Worm (Caenorhabditis elegans) whole organism, L4 larva: ENCODE results near the gene srh-295.
A peak's percentile ranks its signal among the peaks of the same experiment; 100 is the strongest.

Experiments
- F10B5.3 ChIP-seq: sonication (generic microtip); optimal IDR thresholded peaks from 2 replicates; lab custom pipeline; 2016; ENCODE audit warnings: mild to moderate bottlenecking, missing genetic modification characterization, missing compliant biosample characterization
- F26F4.8 ChIP-seq: fragments of 200-800 bp; sonication (Bioruptor generic); conservative IDR thresholded peaks from 2 replicates; pipeline ENCODE4 v1.3.6; 2022; ENCODE audit warnings: missing genetic modification characterization, missing compliant biosample characterization
- F37D6.2 ChIP-seq: sonication (generic microtip); optimal IDR thresholded peaks from 2 replicates; lab custom pipeline; 2016; ENCODE audit warnings: mild to moderate bottlenecking, missing genetic modification characterization, missing compliant biosample characterization
- R02D3.7 ChIP-seq: fragments of 150-350 bp; sonication (generic microtip); optimal IDR thresholded peaks from 3 replicates; lab custom pipeline; 2014; ENCODE audit warnings: missing biosample characterization, missing genetic modification characterization
- T26A8.4 ChIP-seq: fragments of 200-800 bp; sonication (Bioruptor generic); IDR thresholded peaks from 2 replicates; pipeline ENCODE4 v1.3.6; 2022; ENCODE audit warnings: missing genetic modification characterization, missing compliant biosample characterization
- Y75B8A.6 ChIP-seq: fragments of 200-800 bp; sonication (Bioruptor generic); IDR thresholded peaks from 2 replicates; pipeline ENCODE4 v1.3.6; 2022; ENCODE audit warnings: missing genetic modification reagents, missing genetic modification characterization, missing compliant biosample characterization
- aha-1 ChIP-seq: fragments of 150-350 bp; peaks from one replicate; lab custom pipeline; 2014; ENCODE audit warnings: missing biosample characterization, missing genetic modification characterization
- ama-1 ChIP-seq: fragments of 150-350 bp; optimal IDR thresholded peaks from 2 replicates; lab custom pipeline; 2014; ENCODE audit warnings: inconsistent platforms, mixed read lengths
- arid-1 ChIP-seq: fragments of 200-800 bp; sonication (Bioruptor generic); conservative IDR thresholded peaks from 2 replicates; pipeline ENCODE4 v1.3.6; 2022; ENCODE audit warnings: missing genetic modification reagents, missing genetic modification characterization, missing compliant biosample characterization
- ceh-20 ChIP-seq: fragments of 200-800 bp; sonication (Bioruptor generic); IDR thresholded peaks from 2 replicates; pipeline ENCODE4 v1.3.6; 2022; ENCODE audit warnings: missing genetic modification reagents, missing genetic modification characterization, missing compliant biosample characterization
- ces-1 ChIP-seq: fragments of 150-350 bp; sonication (generic microtip); optimal IDR thresholded peaks from 4 replicates; lab custom pipeline; 2014; ENCODE audit warnings: missing biosample characterization, missing genetic modification reagents, missing genetic modification characterization
- cey-2 ChIP-seq: sonication (generic microtip); optimal IDR thresholded peaks from 3 replicates; lab custom pipeline; 2017; ENCODE audit warnings: missing genetic modification characterization, mild to moderate bottlenecking, missing compliant biosample characterization, antibody characterized with exemption, borderline replicate concordance; ENCODE audit not compliant: insufficient read depth
- ctbp-1 ChIP-seq: fragments of 200-800 bp; sonication (Bioruptor generic); IDR thresholded peaks from 2 replicates; pipeline ENCODE4 v1.3.6; 2022; ENCODE audit warnings: missing genetic modification reagents, missing genetic modification characterization, missing compliant biosample characterization
- daf-12 ChIP-seq: fragments of 150-350 bp; optimal IDR thresholded peaks from 2 replicates; lab custom pipeline; 2014; ENCODE audit warnings: missing biosample characterization, missing genetic modification reagents, missing genetic modification characterization
- egl-27 ChIP-seq: sonication (generic microtip); optimal IDR thresholded peaks from 3 replicates; lab custom pipeline; 2017; ENCODE audit warnings: missing biosample characterization, missing genetic modification reagents, missing genetic modification characterization
- gei-8 ChIP-seq: fragments of 200-800 bp; sonication (Bioruptor generic); optimal IDR thresholded peaks from 2 replicates; lab custom pipeline; 2018; ENCODE audit warnings: mild to moderate bottlenecking, missing genetic modification characterization, missing compliant biosample characterization
- hmg-1.1 ChIP-seq: fragments of 200-800 bp; sonication (Bioruptor generic); IDR thresholded peaks from 2 replicates; pipeline ENCODE4 v1.3.6; 2022; ENCODE audit warnings: missing genetic modification reagents, missing genetic modification characterization, missing compliant biosample characterization
- lir-3 ChIP-seq: sonication (generic microtip); optimal IDR thresholded peaks from 2 replicates; lab custom pipeline; 2016; ENCODE audit warnings: mild to moderate bottlenecking, missing genetic modification characterization, missing compliant biosample characterization
- madf-5 ChIP-seq, 2 experiments: fragments of 200-800 bp; sonication (Bioruptor generic); IDR thresholded peaks; 2 replicates each; pipeline ENCODE4 v1.3.6; 2022; ENCODE audit warnings: missing compliant biosample characterization in 2 of 2, missing genetic modification characterization in 2 of 2
- madf-9 ChIP-seq: fragments of 200-800 bp; sonication (Bioruptor generic); conservative IDR thresholded peaks from 2 replicates; pipeline ENCODE4 v1.3.6; 2022; ENCODE audit warnings: missing genetic modification reagents, missing genetic modification characterization, missing compliant biosample characterization
- mes-2 ChIP-seq: sonication (generic microtip); optimal IDR thresholded peaks from 2 replicates; lab custom pipeline; 2016; ENCODE audit warnings: missing genotype, mild to moderate bottlenecking, missing genetic modification characterization, missing compliant biosample characterization; ENCODE audit not compliant: poor library complexity, severe bottlenecking
- nhr-10 ChIP-seq: fragments of 150-350 bp; optimal IDR thresholded peaks from 2 replicates; lab custom pipeline; 2014; ENCODE audit warnings: missing biosample characterization, missing genetic modification characterization
- nhr-28 ChIP-seq: fragments of 150-350 bp; optimal IDR thresholded peaks from 2 replicates; lab custom pipeline; 2014; ENCODE audit warnings: missing biosample characterization, missing genetic modification characterization
- nhr-42 ChIP-seq: fragments of 200-800 bp; sonication (Bioruptor generic); IDR thresholded peaks from 2 replicates; pipeline ENCODE4 v1.3.6; 2022; ENCODE audit warnings: missing genetic modification characterization, missing compliant biosample characterization
- php-3 ChIP-seq: fragments of 200-800 bp; sonication (Bioruptor generic); IDR thresholded peaks from 2 replicates; pipeline ENCODE4 v1.3.6; 2022; ENCODE audit warnings: missing genetic modification reagents, missing genetic modification characterization, missing compliant biosample characterization
- unc-130 ChIP-seq: sonication (generic microtip); optimal IDR thresholded peaks from 2 replicates; lab custom pipeline; 2016; ENCODE audit warnings: missing genetic modification reagents, missing genetic modification characterization, missing compliant biosample characterization
- unc-62 ChIP-seq, 3 experiments: fragments of 150-350 bp in 1 of 3; sonication (generic microtip); optimal IDR thresholded peaks in 2 of 3; peaks in 1 of 3; 1 replicate in 1 of 3; 2 replicates in 2 of 3; lab custom pipeline; 2014 to 2017; ENCODE audit warnings: missing biosample characterization in 3 of 3, missing genetic modification characterization in 3 of 3, missing genetic modification reagents in 3 of 3, missing genotype in 1 of 3
- vab-7 ChIP-seq: fragments of 200-800 bp; sonication (Bioruptor generic); IDR thresholded peaks from 2 replicates; pipeline ENCODE4 v1.3.6; 2022; ENCODE audit warnings: missing genetic modification reagents, missing genetic modification characterization, missing compliant biosample characterization
- zfp-2 ChIP-seq: sonication (generic microtip); optimal IDR thresholded peaks from 2 replicates; lab custom pipeline; 2016; ENCODE audit warnings: mild to moderate bottlenecking, missing genetic modification characterization, missing compliant biosample characterization
- zfp-3 ChIP-seq: fragments of 200-800 bp; sonication (Bioruptor generic); conservative IDR thresholded peaks from 2 replicates; pipeline ENCODE4 v1.3.6; 2022; ENCODE audit warnings: missing genetic modification reagents, missing genetic modification characterization, missing compliant biosample characterization
- zip-2 ChIP-seq: fragments of 150-350 bp; optimal IDR thresholded peaks from 2 replicates; lab custom pipeline; 2014; ENCODE audit warnings: missing biosample characterization, missing genetic modification characterization

Gene srh-295

DNA sequence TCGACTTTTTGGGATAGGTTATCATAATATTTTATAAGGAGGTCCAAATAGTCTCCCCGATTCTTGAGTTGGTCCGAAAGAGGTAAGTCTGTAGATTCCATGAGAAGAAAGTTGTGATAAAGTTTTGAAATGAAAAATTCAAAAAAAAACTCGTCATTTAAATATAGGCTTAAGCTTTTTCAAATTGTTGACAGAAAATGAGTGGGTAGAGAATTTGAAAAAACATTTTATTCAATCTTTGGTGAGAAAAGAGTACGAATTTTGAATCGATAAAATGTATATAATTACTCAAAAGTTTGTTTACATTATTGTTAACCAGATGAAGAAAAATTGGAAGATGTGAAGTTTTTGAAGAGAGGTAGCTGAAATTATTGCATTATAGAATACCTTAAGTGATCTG lies 24.9 kb upstream of the srh-295 start, which contains the start of gene T26H8.5:
T26H8.5 (minus strand) TSS at position 101 of the 400 bp plus-strand sequence.
- TF ChIP-seq nhr-28 (tag; lab: Kevin White, UChicago) (no peak), gei-8 (GFP tag; lab: Kevin White, UChicago) (no peak), F26F4.8 (GFP tag; lab: Robert Waterston, UW) (no peak), ceh-20 (GFP tag; lab: Robert Waterston, UW) (no peak), php-3 (no peak), unc-130 (no peak), zfp-3 (no peak), daf-12 (tag; lab: Kevin White, UChicago) (no peak), vab-7 (no peak)

ce11 chrV:15306745-15307144 lies 23.7 kb upstream of the srh-295 start, which contains the start of gene T26H8.4:
TSS of gene T26H8.4 (minus strand) at chrV:15306845.
- TF ChIP-seq R02D3.7 (tag; lab: Kevin White, UChicago) (no peak), F10B5.3 (tag; lab: Kevin White, UChicago) (no peak), ces-1 (GFP tag; lab: Kevin White, UChicago) (no peak), hmg-1.1 (GFP tag; lab: Robert Waterston, UW) (no peak), T26A8.4 (GFP tag; lab: Robert Waterston, UW) (no peak), ama-1 (lab: Kevin White, UChicago) (no peak), zfp-2 (tag; lab: Kevin White, UChicago) (no peak), F37D6.2 (tag; lab: Kevin White, UChicago) (no peak), nhr-42 (GFP tag; lab: Robert Waterston, UW) (no peak), zip-2 (tag; lab: Kevin White, UChicago) (no peak), Y75B8A.6 (GFP tag; lab: Robert Waterston, UW) (no peak), php-3 (no peak)

- no peak for TF ChIP-seq cey-2 (tag; lab: Kevin White, UChicago)
- TF ChIP-seq arid-1 (GFP tag; lab: Robert Waterston, UW): no peak
- TF ChIP-seq madf-5 (GFP tag; IDR thresholded peaks at IDR 0.05; lab: Robert Waterston, UW): no peak
- TF ChIP-seq ces-1 (GFP tag; lab: Kevin White, UChicago): no peak
- no peak for TF ChIP-seq madf-9
These were observed 21.4 kb upstream of the srh-295 start, which contains the start of gene srz-10 for ce11 chrV:15309011-15309410. TSS of gene srz-10 (minus strand) at chrV:15309098.

ce11 chrV:15310780-15311179 lies 19.6 kb upstream of the srh-295 start, which contains the start of gene irld-62:
TSS of gene irld-62 (plus strand) at chrV:15311080.
- TF ChIP-seq mes-2 (tag; lab: Kevin White, UChicago) (no peak), zfp-2 (tag; lab: Kevin White, UChicago) (no peak), ctbp-1 (GFP tag; lab: Robert Waterston, UW) (no peak), egl-27 (no peak)

- TF ChIP-seq nhr-10 (tag; lab: Kevin White, UChicago): no peak
- TF ChIP-seq lir-3 (tag; lab: Kevin White, UChicago): no peak
- peak; percentile 69 for TF ChIP-seq aha-1
- peak in 1 of 2 experiments; percentile 81 for TF ChIP-seq unc-62 (GFP tag; optimal IDR thresholded peaks at IDR 0.05 in 1 of 2; lab: Kevin White, UChicago)
- TF ChIP-seq unc-62 (tag; optimal IDR thresholded peaks at IDR 0.05; lab: Kevin White, UChicago): no peak
These were observed 16.9 kb upstream of the srh-295 start for ce11 chrV:15313529-15313928.
